Fruit fly (Drosophila melanogaster) Kc167 (cell line): ENCODE results near the gene CG13055.

ENCODE experiments used
- Myc ChIP-seq: fragments of >200 bp; optimal IDR thresholded peaks from 2 replicates; lab custom pipeline; 2017; ENCODE audit warnings: missing external identifiers
- Sin3A ChIP-seq: fragments of >200 bp; optimal IDR thresholded peaks from 2 replicates; lab custom pipeline; 2018; ENCODE audit warnings: missing external identifiers
- h ChIP-seq: fragments of >200 bp; optimal IDR thresholded peaks from 3 replicates; lab custom pipeline; 2018; ENCODE audit warnings: missing external identifiers
- insv ChIP-seq: fragments of >200 bp; optimal IDR thresholded peaks from 3 replicates; lab custom pipeline; 2018; ENCODE audit warnings: missing external identifiers
- psq ChIP-seq: fragments of >200 bp; optimal IDR thresholded peaks from 2 replicates; lab custom pipeline; 2017; ENCODE audit warnings: missing external identifiers
- ttk ChIP-seq: sonication (Bioruptor generic); optimal IDR thresholded peaks from 2 replicates; lab custom pipeline; 2017; ENCODE audit warnings: missing external identifiers

Gene CG13055

dm6 chr3L:16202550-16202949 lies 49.6 kb downstream of the CG13055 start:
- TF ChIP-seq psq (lab: Kevin White, UChicago): no peak
- TF ChIP-seq Sin3A (lab: Kevin White, UChicago): no peak
- TF ChIP-seq ttk: no peak
- no peak for TF ChIP-seq insv
- TF ChIP-seq h (lab: Kevin White, UChicago): no peak
- no peak for TF ChIP-seq Myc

- TF ChIP-seq psq (lab: Kevin White, UChicago): no peak
- TF ChIP-seq Myc: no peak
Measured at dm6 chr3L:16201028-16201427, 51.1 kb downstream of the CG13055 start, which contains the start of gene dls. Gene dls (plus strand): TSS chr3L:16201328.

dm6 chr3L:16199929-16200328 lies 52.2 kb downstream of the CG13055 start, which contains the start of gene CG33689:
Gene CG33689 (plus strand): TSS chr3L:16200229.
- no peak for TF ChIP-seq psq (lab: Kevin White, UChicago)
- no peak for TF ChIP-seq Myc
- TF ChIP-seq insv: no peak
- TF ChIP-seq Sin3A (lab: Kevin White, UChicago): no peak
- no peak for TF ChIP-seq ttk
- TF ChIP-seq h (lab: Kevin White, UChicago): no peak
